Worm (Caenorhabditis elegans) whole organism, young adult: ENCODE measurements around the gene cut-6.
A peak's percentile ranks its signal among the peaks of the same experiment; 100 is the strongest.

Source experiments
- B0035.1 ChIP-seq: sonication (generic microtip); optimal IDR thresholded peaks from 2 replicates; lab custom pipeline; 2016; ENCODE audit warnings: missing genetic modification characterization, mild to moderate bottlenecking, missing compliant biosample characterization, missing genotype, missing genetic modification reagents
- B0336.3 ChIP-seq: fragments of 200-800 bp; sonication (Bioruptor generic); IDR thresholded peaks from 2 replicates; pipeline ENCODE4 v1.3.6; 2022; ENCODE audit warnings: missing genetic modification characterization, missing compliant biosample characterization
- C17E4.6 ChIP-seq: fragments of 200-800 bp; sonication (Bioruptor generic); IDR thresholded peaks from 2 replicates; pipeline ENCODE4 v1.3.6; 2022; ENCODE audit warnings: missing genetic modification reagents, missing genetic modification characterization, missing compliant biosample characterization
- D2030.7 ChIP-seq: fragments of 200-800 bp; sonication (Bioruptor generic); IDR thresholded peaks from 2 replicates; pipeline ENCODE4 v1.3.6; 2022; ENCODE audit warnings: missing genetic modification reagents, missing genetic modification characterization, missing compliant biosample characterization
- F33H1.4 ChIP-seq: fragments of 200-800 bp; sonication (Bioruptor generic); IDR thresholded peaks from 2 replicates; pipeline ENCODE4 v1.3.6; 2022; ENCODE audit warnings: missing genetic modification reagents, missing genetic modification characterization, missing compliant biosample characterization
- F49E8.2 ChIP-seq: sonication (generic microtip); optimal IDR thresholded peaks from 3 replicates; lab custom pipeline; 2017; ENCODE audit warnings: missing genetic modification characterization, mild to moderate bottlenecking, missing compliant biosample characterization, antibody characterized with exemption, moderate library complexity; ENCODE audit not compliant: insufficient read depth
- F57A8.1 ChIP-seq: fragments of 200-800 bp; sonication (Bioruptor generic); optimal IDR thresholded peaks from 2 replicates; lab custom pipeline; 2018; ENCODE audit warnings: mild to moderate bottlenecking, missing genetic modification characterization, moderate library complexity, missing compliant biosample characterization
- T07F8.4 ChIP-seq: sonication (generic microtip); optimal IDR thresholded peaks from 2 replicates; lab custom pipeline; 2016; ENCODE audit warnings: mild to moderate bottlenecking, missing genetic modification characterization, moderate library complexity, missing compliant biosample characterization
- Y53F4B.3 ChIP-seq: fragments of 200-800 bp; sonication (Bioruptor generic); IDR thresholded peaks from 2 replicates; pipeline ENCODE4 v1.3.6; 2022; ENCODE audit warnings: missing genetic modification reagents, missing genetic modification characterization, missing compliant biosample characterization
- Y79H2A.3 ChIP-seq: fragments of 200-800 bp; sonication (Bioruptor generic); conservative IDR thresholded peaks from 2 replicates; pipeline ENCODE4 v1.3.6; 2022; ENCODE audit warnings: missing genetic modification reagents, missing genetic modification characterization, missing compliant biosample characterization
- ZK185.1 ChIP-seq: sonication (generic microtip); optimal IDR thresholded peaks from 2 replicates; lab custom pipeline; 2016; ENCODE audit warnings: mild to moderate bottlenecking, missing genetic modification characterization, missing compliant biosample characterization; ENCODE audit not compliant: poor library complexity, severe bottlenecking
- akir-1 ChIP-seq: fragments of 200-800 bp; sonication (Bioruptor generic); optimal IDR thresholded peaks from 2 replicates; lab custom pipeline; 2018; ENCODE audit warnings: mild to moderate bottlenecking, missing genetic modification characterization, moderate library complexity, missing compliant biosample characterization
- ama-1 ChIP-seq, 3 experiments: fragments of 150-350 bp in 1 of 3; sonication (generic microtip) in 2 of 3; optimal IDR thresholded peaks; 2 replicates each; lab custom pipeline; 2014 to 2018; ENCODE audit warnings: missing biosample characterization in 2 of 3, missing genetic modification characterization in 2 of 3, missing genetic modification reagents in 2 of 3
- atf-7 ChIP-seq: sonication (generic microtip); optimal IDR thresholded peaks from 2 replicates; lab custom pipeline; 2017; ENCODE audit warnings: mild to moderate bottlenecking, missing genetic modification characterization, missing compliant biosample characterization
- athp-1 ChIP-seq: sonication (generic microtip); optimal IDR thresholded peaks from 2 replicates; lab custom pipeline; 2017; ENCODE audit warnings: mild to moderate bottlenecking, missing genetic modification characterization, missing compliant biosample characterization
- attf-3 ChIP-seq: fragments of 200-800 bp; sonication (Bioruptor generic); conservative IDR thresholded peaks from 2 replicates; pipeline ENCODE4 v1.3.6; 2022; ENCODE audit warnings: missing genetic modification reagents, missing genetic modification characterization, missing compliant biosample characterization
- bed-2 ChIP-seq: fragments of 200-800 bp; sonication (Bioruptor generic); IDR thresholded peaks from 2 replicates; pipeline ENCODE4 v1.3.6; 2022; ENCODE audit warnings: missing genetic modification reagents, missing genetic modification characterization, missing compliant biosample characterization
- ceh-100 ChIP-seq: fragments of 200-800 bp; sonication (Bioruptor generic); IDR thresholded peaks from 2 replicates; pipeline ENCODE4 v1.3.6; 2022; ENCODE audit warnings: missing genetic modification reagents, missing genetic modification characterization, missing compliant biosample characterization
- ceh-27 ChIP-seq: fragments of 200-800 bp; sonication (Bioruptor generic); optimal IDR thresholded peaks from 2 replicates; lab custom pipeline; 2018; ENCODE audit warnings: mild to moderate bottlenecking, missing genetic modification characterization, moderate library complexity, missing compliant biosample characterization
- ceh-58 ChIP-seq: fragments of 200-800 bp; sonication (Bioruptor generic); IDR thresholded peaks from 2 replicates; pipeline ENCODE4 v1.3.6; 2022; ENCODE audit warnings: missing genetic modification characterization, missing compliant biosample characterization
- ceh-79 ChIP-seq: sonication (generic microtip); optimal IDR thresholded peaks from 2 replicates; lab custom pipeline; 2017; ENCODE audit warnings: mild to moderate bottlenecking, missing genetic modification characterization, missing compliant biosample characterization
- ceh-91 ChIP-seq: fragments of 200-800 bp; sonication (Bioruptor generic); IDR thresholded peaks from 2 replicates; pipeline ENCODE4 v1.3.6; 2022; ENCODE audit warnings: missing genetic modification reagents, missing genetic modification characterization, missing compliant biosample characterization
- efl-1 ChIP-seq: fragments of 150-350 bp; optimal IDR thresholded peaks from 2 replicates; lab custom pipeline; 2014; ENCODE audit warnings: missing biosample characterization, missing genetic modification reagents, missing genetic modification characterization
- egl-44 ChIP-seq: fragments of 200-800 bp; sonication (Bioruptor generic); IDR thresholded peaks from 2 replicates; pipeline ENCODE4 v1.3.6; 2022; ENCODE audit warnings: missing genetic modification reagents, missing genetic modification characterization, missing compliant biosample characterization
- hsf-1 ChIP-seq: fragments of 200-800 bp; sonication (Bioruptor generic); IDR thresholded peaks from 2 replicates; pipeline ENCODE4 v1.3.6; 2022; ENCODE audit warnings: missing genetic modification reagents, missing genetic modification characterization, missing compliant biosample characterization
- lin-54 ChIP-seq: fragments of 200-800 bp; sonication (Bioruptor generic); optimal IDR thresholded peaks from 2 replicates; lab custom pipeline; 2018; ENCODE audit warnings: mild to moderate bottlenecking, missing genetic modification characterization, missing compliant biosample characterization
- lsl-1 ChIP-seq: fragments of 200-800 bp; sonication (Bioruptor generic); optimal IDR thresholded peaks from 2 replicates; lab custom pipeline; 2018; ENCODE audit warnings: mild to moderate bottlenecking, missing genetic modification characterization, moderate library complexity, missing compliant biosample characterization
- lsy-27 ChIP-seq: sonication (generic microtip); optimal IDR thresholded peaks from 2 replicates; lab custom pipeline; 2017; ENCODE audit warnings: missing genetic modification characterization, mild to moderate bottlenecking, missing compliant biosample characterization, antibody characterized with exemption, missing genotype, borderline replicate concordance; ENCODE audit not compliant: insufficient read depth
- madf-10 ChIP-seq: sonication (generic microtip); optimal IDR thresholded peaks from 2 replicates; lab custom pipeline; 2016; ENCODE audit warnings: mild to moderate bottlenecking, missing genetic modification characterization, missing compliant biosample characterization
- madf-3 ChIP-seq: fragments of 200-800 bp; sonication (Bioruptor generic); IDR thresholded peaks from 2 replicates; pipeline ENCODE4 v1.3.6; 2022; ENCODE audit warnings: missing genetic modification reagents, missing genetic modification characterization, missing compliant biosample characterization
- madf-6 ChIP-seq: fragments of 200-800 bp; sonication (Bioruptor generic); IDR thresholded peaks from 2 replicates; pipeline ENCODE4 v1.3.6; 2022; ENCODE audit warnings: missing genetic modification reagents, missing genetic modification characterization, missing compliant biosample characterization
- madf-8 ChIP-seq: fragments of 200-800 bp; sonication (Bioruptor generic); conservative IDR thresholded peaks from 2 replicates; pipeline ENCODE4 v1.3.6; 2022; ENCODE audit warnings: missing genetic modification reagents, missing genetic modification characterization, missing compliant biosample characterization
- mcd-1 ChIP-seq: fragments of 200-800 bp; sonication (Bioruptor generic); IDR thresholded peaks from 2 replicates; pipeline ENCODE4 v1.3.6; 2022; ENCODE audit warnings: missing genetic modification reagents, missing genetic modification characterization, missing compliant biosample characterization
- mes-4 ChIP-seq: sonication (generic microtip); optimal IDR thresholded peaks from 2 replicates; lab custom pipeline; 2016; ENCODE audit warnings: missing genotype, missing genetic modification characterization, missing compliant biosample characterization
- nfya-1 ChIP-seq: sonication (generic microtip); optimal IDR thresholded peaks from 2 replicates; lab custom pipeline; 2017; ENCODE audit warnings: antibody characterized with exemption, missing compliant biosample characterization, missing genetic modification characterization, borderline replicate concordance; ENCODE audit not compliant: insufficient read depth
- nhr-80 ChIP-seq: sonication (generic microtip); optimal IDR thresholded peaks from 2 replicates; lab custom pipeline; 2016; ENCODE audit warnings: missing genetic modification characterization, missing compliant biosample characterization
- rcor-1 ChIP-seq: fragments of 200-800 bp; sonication (Bioruptor generic); IDR thresholded peaks from 2 replicates; pipeline ENCODE4 v1.3.6; 2022; ENCODE audit warnings: missing genetic modification reagents, missing genetic modification characterization, missing compliant biosample characterization
- repo-1 ChIP-seq: sonication (generic microtip); optimal IDR thresholded peaks from 2 replicates; lab custom pipeline; 2017; ENCODE audit warnings: mild to moderate bottlenecking, missing genetic modification characterization, missing compliant biosample characterization
- sdz-38 ChIP-seq: sonication (generic microtip); optimal IDR thresholded peaks from 2 replicates; lab custom pipeline; 2016; ENCODE audit warnings: missing genotype, missing genetic modification characterization, missing compliant biosample characterization
- snpc-1.1 ChIP-seq: sonication (generic microtip); optimal IDR thresholded peaks from 2 replicates; lab custom pipeline; 2017; ENCODE audit warnings: missing genetic modification characterization, mild to moderate bottlenecking, missing compliant biosample characterization, antibody characterized with exemption, moderate library complexity, missing genotype, missing genetic modification reagents; ENCODE audit not compliant: insufficient read depth
- snpc-1.3 ChIP-seq: sonication (generic microtip); optimal IDR thresholded peaks from 2 replicates; lab custom pipeline; 2017; ENCODE audit warnings: missing genetic modification characterization, mild to moderate bottlenecking, missing compliant biosample characterization, antibody characterized with exemption, moderate library complexity, missing genotype, missing genetic modification reagents; ENCODE audit not compliant: insufficient read depth
- snpc-3.4 ChIP-seq: sonication (generic microtip); optimal IDR thresholded peaks from 2 replicates; lab custom pipeline; 2017; ENCODE audit warnings: missing genetic modification characterization, mild to moderate bottlenecking, missing compliant biosample characterization, antibody characterized with exemption, moderate library complexity, missing genotype, missing genetic modification reagents
- tbx-9 ChIP-seq: sonication (generic microtip); optimal IDR thresholded peaks from 2 replicates; lab custom pipeline; 2016; ENCODE audit warnings: borderline replicate concordance, missing genetic modification characterization, inconsistent platforms, missing compliant biosample characterization
- unc-130 ChIP-seq: sonication (generic microtip); optimal IDR thresholded peaks from 2 replicates; lab custom pipeline; 2016; ENCODE audit warnings: missing genetic modification reagents, missing genetic modification characterization, missing compliant biosample characterization
- xnd-1 ChIP-seq: sonication (generic microtip); optimal IDR thresholded peaks from 2 replicates; lab custom pipeline; 2016; ENCODE audit warnings: missing genotype, missing genetic modification reagents, missing genetic modification characterization, missing compliant biosample characterization
- ztf-18 ChIP-seq: sonication (generic microtip); optimal IDR thresholded peaks from 2 replicates; lab custom pipeline; 2016; ENCODE audit warnings: missing genotype, mild to moderate bottlenecking, missing genetic modification characterization, missing compliant biosample characterization
- ztf-26 ChIP-seq: sonication (generic microtip); optimal IDR thresholded peaks from 2 replicates; lab custom pipeline; 2017; ENCODE audit warnings: missing genetic modification characterization, missing compliant biosample characterization
- ztf-28 ChIP-seq: fragments of 200-800 bp; sonication (Bioruptor generic); IDR thresholded peaks from 2 replicates; pipeline ENCODE4 v1.3.6; 2022; ENCODE audit warnings: missing genetic modification reagents, missing genetic modification characterization, missing compliant biosample characterization

cut-6 gene

ce11 chrIII:10881462-10881861 lies 29.8 kb upstream of the cut-6 start, which contains the start of gene athp-1:
TSS of gene athp-1 (plus strand) at chrIII:10881766.
- peak; percentile 65 for TF ChIP-seq lin-54 (GFP tag; lab: Kevin White, UChicago)
- peak; percentile 81 for TF ChIP-seq madf-8 (GFP tag; lab: Robert Waterston, UW)
- no peak for TF ChIP-seq sdz-38 (tag; lab: Kevin White, UChicago)
- TF ChIP-seq ceh-91: peak; percentile 66
- TF ChIP-seq rcor-1: no peak
- TF ChIP-seq nhr-80: no peak
- TF ChIP-seq unc-130 (GFP tag; lab: Kevin White, UChicago): peak; percentile 53
- TF ChIP-seq ztf-18 (tag; lab: Kevin White, UChicago): no peak
- TF ChIP-seq nfya-1 (tag; lab: Kevin White, UChicago): no peak
- TF ChIP-seq ztf-26 (tag; lab: Kevin White, UChicago): no peak
- peak; percentile 98 for TF ChIP-seq lsl-1
- no peak for TF ChIP-seq B0035.1 (tag; lab: Kevin White, UChicago)
- no peak for TF ChIP-seq lsy-27 (tag; lab: Kevin White, UChicago)
- peak; percentile 42 for TF ChIP-seq snpc-3.4
- no peak for TF ChIP-seq T07F8.4
- peak; percentile 95 for TF ChIP-seq F33H1.4
- no peak for TF ChIP-seq C17E4.6 (GFP tag; lab: Robert Waterston, UW)
- TF ChIP-seq bed-2 (GFP tag; lab: Robert Waterston, UW): no peak
- no peak for TF ChIP-seq repo-1 (tag; lab: Kevin White, UChicago)
- no peak for TF ChIP-seq ceh-27
- peak; percentile 97 for TF ChIP-seq madf-6
- TF ChIP-seq Y79H2A.3 (GFP tag; lab: Robert Waterston, UW): no peak
- no peak for TF ChIP-seq Y53F4B.3 (GFP tag; lab: Robert Waterston, UW)
- no peak for TF ChIP-seq tbx-9
- peak; percentile 11 for TF ChIP-seq F49E8.2
- TF ChIP-seq atf-7 (tag; lab: Kevin White, UChicago): no peak
- peak; percentile 65 for TF ChIP-seq athp-1 (tag; lab: Kevin White, UChicago)
- TF ChIP-seq egl-44 (GFP tag; lab: Robert Waterston, UW): no peak
- TF ChIP-seq ceh-58 (GFP tag; lab: Robert Waterston, UW): no peak
- TF ChIP-seq mcd-1 (GFP tag; lab: Robert Waterston, UW): peak; percentile 33; the same call in 1 of the 2 replicates
- TF ChIP-seq efl-1 (GFP tag; lab: Kevin White, UChicago): peak; percentile 29
- peak; percentile 84 for TF ChIP-seq xnd-1 (tag; lab: Kevin White, UChicago)
- no peak for TF ChIP-seq ZK185.1 (tag; lab: Kevin White, UChicago)
- no peak for TF ChIP-seq snpc-1.1 (tag; lab: Kevin White, UChicago)
- TF ChIP-seq B0336.3: no peak
- TF ChIP-seq F57A8.1: no peak
- no peak for TF ChIP-seq madf-10
- no peak for TF ChIP-seq ama-1 (optimal IDR thresholded peaks at IDR 0.05; lab: Kevin White, UChicago)
- TF ChIP-seq ama-1 (GFP tag; optimal IDR thresholded peaks at IDR 0.05; lab: Kevin White, UChicago): no peak
- no peak; the same call in 1 of the 2 replicates for TF ChIP-seq ceh-100 (GFP tag; lab: Robert Waterston, UW)
- TF ChIP-seq D2030.7 (GFP tag; lab: Robert Waterston, UW): peak; percentile 86
- TF ChIP-seq ztf-28: no peak
- 0 out of 2 replicates have a peak, but pooled peaks have one; percentile 55 for TF ChIP-seq hsf-1
- no peak for TF ChIP-seq mes-4 (tag; lab: Kevin White, UChicago)
- TF ChIP-seq madf-3 (GFP tag; lab: Robert Waterston, UW): no peak
- TF ChIP-seq attf-3 (GFP tag; lab: Robert Waterston, UW): no peak
- TF ChIP-seq akir-1: no peak
- peak; percentile 65 for TF ChIP-seq snpc-1.3 (tag; lab: Kevin White, UChicago)
- no peak for TF ChIP-seq ceh-79 (tag; lab: Kevin White, UChicago)
